Fruit fly (Drosophila melanogaster) whole organism, embryonic: ENCODE data around the gene ninaC.

Source experiments
- ATbp ChIP-seq: fragments of 200-800 bp; sonication (Bioruptor generic); optimal IDR thresholded peaks from 2 replicates; lab custom pipeline; 2017; ENCODE audit warnings: missing biosample characterization, mild to moderate bottlenecking, missing genetic modification characterization, missing genetic modification reagents
- Bgb ChIP-seq: fragments of 200-800 bp; sonication (Bioruptor generic); IDR thresholded peaks from 2 replicates; pipeline ENCODE4 v1.3.6; 2022; ENCODE audit warnings: missing biosample characterization, missing genetic modification characterization; ENCODE audit not compliant: partially characterized antibody
- CG10147 ChIP-seq: fragments of 200-800 bp; sonication (Bioruptor generic); optimal IDR thresholded peaks from 2 replicates; lab custom pipeline; 2019; ENCODE audit warnings: missing biosample characterization, mild to moderate bottlenecking, missing genetic modification characterization, moderate library complexity
- CG10274 ChIP-seq: fragments of 200-800 bp; sonication (Bioruptor generic); optimal IDR thresholded peaks from 3 replicates; lab custom pipeline; 2017; ENCODE audit warnings: missing biosample characterization, mild to moderate bottlenecking, missing genetic modification characterization
- CG10366 ChIP-seq: fragments of 200-800 bp; sonication (Bioruptor generic); IDR thresholded peaks from 2 replicates; pipeline ENCODE4 v1.3.6; 2022; ENCODE audit warnings: missing biosample characterization, missing genetic modification characterization
- CG10979 ChIP-seq: fragments of 200-800 bp; sonication (Bioruptor generic); optimal IDR thresholded peaks from 2 replicates; lab custom pipeline; 2018; ENCODE audit warnings: missing biosample characterization, mild to moderate bottlenecking, missing genetic modification characterization, moderate library complexity
- CG11723 ChIP-seq: fragments of 200-800 bp; sonication (Bioruptor generic); optimal IDR thresholded peaks from 2 replicates; lab custom pipeline; 2017; ENCODE audit warnings: missing biosample characterization, mild to moderate bottlenecking, missing genetic modification characterization
- CG12155 ChIP-seq: fragments of 200-800 bp; sonication (Bioruptor generic); optimal IDR thresholded peaks from 3 replicates; lab custom pipeline; 2016; ENCODE audit warnings: missing biosample characterization, missing genetic modification characterization
- CG13894 ChIP-seq: fragments of 200-800 bp; sonication (Bioruptor generic); optimal IDR thresholded peaks from 3 replicates; lab custom pipeline; 2018; ENCODE audit warnings: missing biosample characterization, mild to moderate bottlenecking, missing genetic modification characterization, moderate library complexity
- CG14014 ChIP-seq: fragments of 200-800 bp; sonication (Bioruptor generic); IDR thresholded peaks from 2 replicates; pipeline ENCODE4 v1.3.6; 2022; ENCODE audit warnings: missing biosample characterization, missing genetic modification characterization
- CG14050 ChIP-seq: fragments of 200-800 bp; sonication (Bioruptor generic); IDR thresholded peaks from 3 replicates; pipeline ENCODE4 v1.3.6; 2022; ENCODE audit warnings: missing biosample characterization, missing genetic modification characterization
- CG1602 ChIP-seq: fragments of 200-800 bp; sonication (Bioruptor generic); optimal IDR thresholded peaks from 3 replicates; lab custom pipeline; 2016; ENCODE audit warnings: missing biosample characterization, missing genetic modification characterization
- CG16779 ChIP-seq: fragments of 200-800 bp; sonication (Bioruptor generic); IDR thresholded peaks from 2 replicates; pipeline ENCODE4 v1.3.6; 2022; ENCODE audit warnings: missing biosample characterization, missing genetic modification characterization
- CG16815 ChIP-seq: fragments of 200-800 bp; sonication (Bioruptor generic); optimal IDR thresholded peaks from 3 replicates; lab custom pipeline; 2017; ENCODE audit warnings: missing biosample characterization, mild to moderate bottlenecking, missing genetic modification characterization
- CG17359 ChIP-seq: fragments of 200-800 bp; sonication (Bioruptor generic); optimal IDR thresholded peaks from 3 replicates; lab custom pipeline; 2018; ENCODE audit warnings: missing biosample characterization, mild to moderate bottlenecking, missing genetic modification characterization, moderate library complexity
- CG17802 ChIP-seq: fragments of 200-800 bp; sonication (Bioruptor generic); optimal IDR thresholded peaks from 2 replicates; lab custom pipeline; 2018; ENCODE audit warnings: missing biosample characterization, mild to moderate bottlenecking, missing genetic modification characterization, moderate library complexity
- CG17829 ChIP-seq: fragments of 200-800 bp; optimal IDR thresholded peaks from 2 replicates; lab custom pipeline; 2019; ENCODE audit warnings: missing biosample characterization, mild to moderate bottlenecking, missing genetic modification characterization, moderate library complexity
- CG2129 ChIP-seq: fragments of 200-800 bp; sonication (Bioruptor generic); IDR thresholded peaks from 2 replicates; pipeline ENCODE4 v1.3.6; 2022; ENCODE audit warnings: missing biosample characterization, missing genetic modification characterization; ENCODE audit not compliant: partially characterized antibody
- CG3847 ChIP-seq: fragments of 200-800 bp; sonication (Bioruptor generic); IDR thresholded peaks from 2 replicates; pipeline ENCODE4 v1.3.6; 2022; ENCODE audit warnings: missing biosample characterization, missing genetic modification characterization
- CG43689 ChIP-seq: fragments of 200-800 bp; sonication (Bioruptor generic); IDR thresholded peaks from 2 replicates; pipeline ENCODE4 v1.3.6; 2022; ENCODE audit warnings: missing biosample characterization, missing genetic modification characterization
- CG6175 ChIP-seq: fragments of 200-800 bp; sonication (Bioruptor generic); IDR thresholded peaks from 3 replicates; pipeline ENCODE4 v1.3.6; 2022; ENCODE audit warnings: missing biosample characterization, missing genetic modification characterization
- CG8924 ChIP-seq: fragments of 200-800 bp; optimal IDR thresholded peaks from 3 replicates; lab custom pipeline; 2019; ENCODE audit warnings: missing biosample characterization, mild to moderate bottlenecking, missing genetic modification characterization, moderate library complexity
- CG8944 ChIP-seq: fragments of 200-800 bp; sonication (Bioruptor generic); optimal IDR thresholded peaks from 3 replicates; lab custom pipeline; 2016; ENCODE audit warnings: missing biosample characterization, missing genetic modification characterization
- CG9876 ChIP-seq: fragments of 200-800 bp; sonication (Bioruptor generic); optimal IDR thresholded peaks from 2 replicates; lab custom pipeline; 2016; ENCODE audit warnings: missing biosample characterization, missing genetic modification characterization
- Jarid2 ChIP-seq: fragments of 200-800 bp; sonication (Bioruptor generic); optimal IDR thresholded peaks from 3 replicates; lab custom pipeline; 2017; ENCODE audit warnings: mild to moderate bottlenecking, missing biosample characterization, missing genetic modification reagents, missing genetic modification characterization
- Myb ChIP-seq: fragments of 200-800 bp; sonication (Bioruptor generic); optimal IDR thresholded peaks from 2 replicates; lab custom pipeline; 2016; ENCODE audit warnings: missing biosample characterization, missing genetic modification characterization
- Neu2 ChIP-seq: fragments of 200-800 bp; sonication (Bioruptor generic); optimal IDR thresholded peaks from 3 replicates; lab custom pipeline; 2016; ENCODE audit warnings: missing biosample characterization, missing genetic modification characterization, borderline replicate concordance
- PHDP ChIP-seq: fragments of 200-800 bp; sonication (Bioruptor generic); optimal IDR thresholded peaks from 3 replicates; lab custom pipeline; 2018; ENCODE audit warnings: missing biosample characterization, mild to moderate bottlenecking, missing genetic modification characterization, moderate library complexity
- ab ChIP-seq: fragments of 200-800 bp; sonication (Bioruptor generic); optimal IDR thresholded peaks from 2 replicates; lab custom pipeline; 2016; ENCODE audit warnings: missing biosample characterization, missing genetic modification characterization
- ato ChIP-seq: fragments of 200-800 bp; sonication (Bioruptor generic); IDR thresholded peaks from 2 replicates; pipeline ENCODE4 v1.3.6; 2022; ENCODE audit warnings: missing biosample characterization, missing genetic modification characterization; ENCODE audit not compliant: partially characterized antibody
- bcd ChIP-seq: fragments of 200-800 bp; sonication (Bioruptor generic); optimal IDR thresholded peaks from 2 replicates; lab custom pipeline; 2017; ENCODE audit warnings: missing biosample characterization, mild to moderate bottlenecking, missing genetic modification characterization
- bigmax ChIP-seq: fragments of 200-800 bp; sonication (Bioruptor generic); optimal IDR thresholded peaks from 2 replicates; lab custom pipeline; 2018; ENCODE audit warnings: missing biosample characterization, mild to moderate bottlenecking, missing genetic modification characterization
- ci ChIP-seq: fragments of 200-800 bp; sonication (Bioruptor generic); IDR thresholded peaks from 3 replicates; pipeline ENCODE4 v1.3.6; 2022; ENCODE audit warnings: missing biosample characterization, missing genetic modification characterization
- danr ChIP-seq: fragments of 200-800 bp; sonication (Bioruptor generic); IDR thresholded peaks from 2 replicates; pipeline ENCODE4 v1.3.6; 2022; ENCODE audit warnings: missing biosample characterization, missing genetic modification characterization
- ems ChIP-seq: fragments of 200-800 bp; sonication (Bioruptor generic); optimal IDR thresholded peaks from 3 replicates; lab custom pipeline; 2016; ENCODE audit warnings: missing biosample characterization, missing genetic modification characterization
- fd102C ChIP-seq: fragments of 200-800 bp; sonication (Bioruptor generic); optimal IDR thresholded peaks from 2 replicates; lab custom pipeline; 2018; ENCODE audit warnings: missing biosample characterization, mild to moderate bottlenecking, missing genetic modification characterization, moderate library complexity
- hth ChIP-seq: fragments of >200 bp; optimal IDR thresholded peaks from 2 replicates; lab custom pipeline; 2017; ENCODE audit warnings: inconsistent platforms
- ind ChIP-seq: fragments of 200-800 bp; sonication (Bioruptor generic); optimal IDR thresholded peaks from 3 replicates; lab custom pipeline; 2016; ENCODE audit warnings: missing biosample characterization, missing genetic modification characterization
- jigr1 ChIP-seq: fragments of 200-800 bp; sonication (Bioruptor generic); IDR thresholded peaks from 3 replicates; pipeline ENCODE4 v1.3.6; 2022; ENCODE audit warnings: missing biosample characterization, missing genetic modification characterization
- kni ChIP-seq: fragments of 200-800 bp; sonication (Bioruptor generic); optimal IDR thresholded peaks from 3 replicates; lab custom pipeline; 2017; ENCODE audit warnings: mild to moderate bottlenecking, missing biosample characterization, missing genetic modification reagents, missing genetic modification characterization
- odd ChIP-seq: fragments of 200-800 bp; sonication (Bioruptor generic); optimal IDR thresholded peaks from 2 replicates; lab custom pipeline; 2017; ENCODE audit warnings: missing biosample characterization, mild to moderate bottlenecking, missing genetic modification characterization
- org-1 ChIP-seq: fragments of 200-800 bp; sonication (Bioruptor generic); optimal IDR thresholded peaks from 2 replicates; lab custom pipeline; 2017; ENCODE audit warnings: missing biosample characterization, missing genetic modification characterization
- pan ChIP-seq, 4 experiments: fragments of >200 bp in 3 of 4; fragments of 200-800 bp in 1 of 4; sonication (Bioruptor generic) in 1 of 4; optimal IDR thresholded peaks in 3 of 4; IDR thresholded peaks in 1 of 4; 2 replicates each; pipeline versions ENCODE4 v1.3.6 to Lab custom; 2017 to 2022; ENCODE audit warnings: missing biosample characterization in 2 of 4, missing genetic modification characterization in 2 of 4, mixed read lengths in 1 of 4
- pho ChIP-seq: fragments of 200-800 bp; sonication (Bioruptor generic); optimal IDR thresholded peaks from 2 replicates; lab custom pipeline; 2016; ENCODE audit warnings: missing biosample characterization, missing genetic modification characterization
- sc ChIP-seq, 3 experiments: fragments of >200 bp in 2 of 3; fragments of 200-800 bp in 1 of 3; sonication (Bioruptor generic) in 1 of 3; optimal IDR thresholded peaks; 2 replicates in 2 of 3; 3 replicates in 1 of 3; lab custom pipeline; 2017; ENCODE audit warnings: mild to moderate bottlenecking in 1 of 3, missing biosample characterization in 1 of 3, missing genetic modification characterization in 1 of 3, missing genetic modification reagents in 1 of 3
- sqz ChIP-seq: fragments of 200-800 bp; sonication (Bioruptor generic); optimal IDR thresholded peaks from 3 replicates; lab custom pipeline; 2018; ENCODE audit warnings: missing biosample characterization, mild to moderate bottlenecking, missing genetic modification characterization
- toy ChIP-seq: fragments of 200-800 bp; sonication (Bioruptor generic); IDR thresholded peaks from 2 replicates; pipeline ENCODE4 v1.3.6; 2022; ENCODE audit warnings: missing biosample characterization, missing genetic modification characterization
- vfl ChIP-seq: fragments of 200-800 bp; sonication (Bioruptor generic); optimal IDR thresholded peaks from 2 replicates; lab custom pipeline; 2016; ENCODE audit warnings: missing biosample characterization, missing genetic modification characterization
- vnd ChIP-seq: fragments of 200-800 bp; sonication (Bioruptor generic); IDR thresholded peaks from 3 replicates; pipeline ENCODE4 v1.3.6; 2022; ENCODE audit warnings: missing biosample characterization, missing genetic modification characterization; ENCODE audit not compliant: partially characterized antibody

Gene ninaC

DNA sequence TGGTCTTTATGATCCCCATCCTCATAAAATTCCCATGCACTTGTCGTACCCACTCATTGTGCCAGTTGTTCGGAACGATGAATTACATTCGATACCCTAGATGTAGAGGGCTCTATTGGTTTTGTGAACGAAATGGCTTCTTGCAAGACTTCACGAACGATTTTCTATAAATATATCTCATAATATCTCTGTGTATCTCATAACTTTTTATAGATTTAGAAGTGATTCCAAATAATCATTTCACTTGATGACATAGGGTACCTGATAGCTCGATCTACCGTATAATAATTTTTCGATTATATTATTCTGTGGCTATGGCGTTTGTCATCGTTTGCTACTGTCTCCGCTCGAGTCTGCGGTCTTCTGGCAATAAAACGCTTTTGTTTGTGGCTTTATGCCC is 19.5 kb downstream of the ninaC start (continued):
- TF ChIP-seq bcd (GFP tag; lab: Kevin White, UChicago): peak; percentile 59
- peak; percentile 51 for TF ChIP-seq CG10147 (GFP tag; lab: Kevin White, UChicago)
- peak; percentile 42 for TF ChIP-seq CG1602 (GFP tag; lab: Kevin White, UChicago)
- no peak for TF ChIP-seq ato (GFP tag; lab: Robert Waterston, UW)
- no peak for TF ChIP-seq Jarid2 (GFP tag; lab: Kevin White, UChicago)
- peak; percentile 11 for TF ChIP-seq Myb
- TF ChIP-seq sqz: no peak
- TF ChIP-seq danr (GFP tag; lab: Robert Waterston, UW): peak; percentile 51; the same call in 1 of the 2 replicates
- no peak for TF ChIP-seq CG43689 (GFP tag; lab: Robert Waterston, UW)
- TF ChIP-seq CG9876: peak; percentile 5
- TF ChIP-seq odd (GFP tag; lab: Kevin White, UChicago): peak; percentile 18
- TF ChIP-seq CG3847 (GFP tag; lab: Robert Waterston, UW): peak; percentile 53; the same call in 1 of the 2 replicates
- peak; percentile 40 for TF ChIP-seq CG13894
- TF ChIP-seq ems (GFP tag; lab: Kevin White, UChicago): peak; percentile 63
- peak; percentile 60; the same call in 2 of the 3 replicates for TF ChIP-seq CG14050 (GFP tag; lab: Robert Waterston, UW)
- peak; percentile 68 for TF ChIP-seq CG17359 (tag; lab: Kevin White, UChicago)
- TF ChIP-seq toy (GFP tag; lab: Robert Waterston, UW): 0 out of 2 replicates have a peak, but pooled peaks have one; percentile 45
- peak; percentile 3 for TF ChIP-seq CG11723 (GFP tag; lab: Kevin White, UChicago)
- peak; percentile 27 for TF ChIP-seq pho (GFP tag; lab: Kevin White, UChicago)
- TF ChIP-seq CG8944: peak; percentile 31
- TF ChIP-seq CG17802 (tag; lab: Kevin White, UChicago): peak; percentile 26
- TF ChIP-seq CG16779 (GFP tag; lab: Robert Waterston, UW): no peak
- TF ChIP-seq sc (optimal IDR thresholded peaks at IDR 0.05; lab: Kevin White, UChicago): no peak
- TF ChIP-seq sc (GFP tag; optimal IDR thresholded peaks at IDR 0.05; lab: Kevin White, UChicago): peak; percentile 6
- TF ChIP-seq pan (optimal IDR thresholded peaks at IDR 0.05; lab: Kevin White, UChicago): no peak
- TF ChIP-seq pan (GFP tag; optimal IDR thresholded peaks at IDR 0.05 in 1 of 2, IDR thresholded peaks at IDR 0.05 in 1 of 2): peak in 1 of 2 experiments; percentile 88
- peak; percentile 58 for TF ChIP-seq CG10979 (tag; lab: Kevin White, UChicago)
- TF ChIP-seq CG17829 (tag; lab: Kevin White, UChicago): peak; percentile 46
- TF ChIP-seq CG12155 (GFP tag; lab: Kevin White, UChicago): peak; percentile 42
- peak; percentile 41 for TF ChIP-seq CG16815 (GFP tag; lab: Kevin White, UChicago)
- TF ChIP-seq ATbp: peak; percentile 50
- peak; percentile 74 for TF ChIP-seq CG14014 (GFP tag; lab: Robert Waterston, UW)
- no peak for TF ChIP-seq fd102C (GFP tag; lab: Kevin White, UChicago)
- TF ChIP-seq ci (GFP tag; lab: Robert Waterston, UW): peak; percentile 80
- TF ChIP-seq Neu2 (GFP tag; lab: Kevin White, UChicago): no peak
- no peak for TF ChIP-seq bigmax
- peak; percentile 67 for TF ChIP-seq CG8924 (tag; lab: Kevin White, UChicago)
- TF ChIP-seq CG10274 (GFP tag; lab: Kevin White, UChicago): peak; percentile 51
- peak; percentile 48 for TF ChIP-seq org-1 (GFP tag; lab: Kevin White, UChicago)
- peak; percentile 46 for TF ChIP-seq vfl (GFP tag; lab: Kevin White, UChicago)
- TF ChIP-seq ind: peak; percentile 73
- no peak for TF ChIP-seq ab (GFP tag; lab: Kevin White, UChicago)
- peak; percentile 72 for TF ChIP-seq PHDP
- TF ChIP-seq CG2129 (GFP tag; lab: Robert Waterston, UW): no peak
- TF ChIP-seq Bgb: no peak
- peak; percentile 69 for TF ChIP-seq CG10366 (GFP tag; lab: Robert Waterston, UW)
- no peak for TF ChIP-seq kni (GFP tag; lab: Kevin White, UChicago)
- no peak for TF ChIP-seq vnd
- TF ChIP-seq CG6175 (GFP tag; lab: Robert Waterston, UW): peak; percentile 67; the same call in 2 of the 3 replicates
- 0 out of 3 replicates have a peak, but pooled peaks have one; percentile 43 for TF ChIP-seq jigr1 (GFP tag; lab: Robert Waterston, UW)
- no peak for TF ChIP-seq hth (lab: Kevin White, UChicago)
